Fruit fly (Drosophila melanogaster) Kc167 (cell line): ENCODE measurements around the gene Acp76A.

ENCODE experiments used
- Myc ChIP-seq: fragments of >200 bp; optimal IDR thresholded peaks from 2 replicates; lab custom pipeline; 2017; ENCODE audit warnings: missing external identifiers
- h ChIP-seq: fragments of >200 bp; optimal IDR thresholded peaks from 3 replicates; lab custom pipeline; 2018; ENCODE audit warnings: missing external identifiers
- psq ChIP-seq: fragments of >200 bp; optimal IDR thresholded peaks from 2 replicates; lab custom pipeline; 2017; ENCODE audit warnings: missing external identifiers

- TF ChIP-seq Myc (lab: Kevin White, UChicago) (no peak), psq (lab: Kevin White, UChicago) (no peak), h (no peak)
These were observed 31.4 kb downstream of the Acp76A start for dm6 chr3L:19020467-19020866.
